Fruit fly (Drosophila melanogaster) whole organism, prepupa: Measurements from ENCODE around the gene LUBEL.
A peak's percentile ranks its signal among the peaks of the same experiment; 100 is the strongest.

Experiments
- Blimp-1 ChIP-seq: fragments of 200-800 bp; sonication (Bioruptor generic); optimal IDR thresholded peaks from 3 replicates; lab custom pipeline; 2017; ENCODE audit warnings: missing biosample characterization, missing genetic modification characterization, mild to moderate bottlenecking, moderate library complexity, missing genetic modification reagents
- CG10631 ChIP-seq: fragments of 200-800 bp; sonication (Bioruptor generic); optimal IDR thresholded peaks from 2 replicates; lab custom pipeline; 2016; ENCODE audit warnings: missing biosample characterization, missing genetic modification characterization
- CG10669 ChIP-seq: fragments of 200-800 bp; sonication (Bioruptor generic); optimal IDR thresholded peaks from 3 replicates; lab custom pipeline; 2018; ENCODE audit warnings: missing biosample characterization, mild to moderate bottlenecking, missing genetic modification characterization, moderate library complexity
- CG11762 ChIP-seq: fragments of 200-800 bp; sonication (Bioruptor generic); optimal IDR thresholded peaks from 3 replicates; lab custom pipeline; 2016; ENCODE audit warnings: missing biosample characterization, missing genetic modification characterization; ENCODE audit not compliant: insufficient read depth
- CG15336 ChIP-seq: fragments of 200-800 bp; sonication (Bioruptor generic); IDR thresholded peaks from 2 replicates; pipeline ENCODE4 v1.3.6; 2022; ENCODE audit warnings: missing biosample characterization, missing genetic modification characterization
- CG1621 ChIP-seq: fragments of 200-800 bp; sonication (Bioruptor generic); optimal IDR thresholded peaks from 3 replicates; lab custom pipeline; 2018; ENCODE audit warnings: missing biosample characterization, mild to moderate bottlenecking, missing genetic modification characterization
- CG31627 ChIP-seq: fragments of 200-800 bp; sonication (Bioruptor generic); optimal IDR thresholded peaks from 3 replicates; lab custom pipeline; 2016; ENCODE audit warnings: missing biosample characterization, missing genetic modification characterization
- CG32006 ChIP-seq: fragments of 200-800 bp; sonication (Bioruptor generic); optimal IDR thresholded peaks from 3 replicates; lab custom pipeline; 2017; ENCODE audit warnings: missing biosample characterization, mild to moderate bottlenecking, missing genetic modification characterization
- CG34406 ChIP-seq: fragments of 200-800 bp; sonication (Bioruptor generic); optimal IDR thresholded peaks from 3 replicates; lab custom pipeline; 2016; ENCODE audit warnings: missing biosample characterization, missing genetic modification characterization
- CG3919 ChIP-seq: fragments of 200-800 bp; sonication (Bioruptor generic); optimal IDR thresholded peaks from 3 replicates; lab custom pipeline; 2016; ENCODE audit warnings: missing biosample characterization, missing genetic modification characterization
- CG6163 ChIP-seq: fragments of 200-800 bp; sonication (Bioruptor generic); IDR thresholded peaks from 3 replicates; pipeline ENCODE4 v1.3.6; 2022; ENCODE audit warnings: missing biosample characterization, missing genetic modification characterization
- CG6276 ChIP-seq: fragments of 200-800 bp; sonication (Bioruptor generic); optimal IDR thresholded peaks from 2 replicates; lab custom pipeline; 2017; ENCODE audit warnings: missing biosample characterization, mild to moderate bottlenecking, missing genetic modification characterization
- CG6792 ChIP-seq: fragments of 200-800 bp; sonication (Bioruptor generic); optimal IDR thresholded peaks from 3 replicates; lab custom pipeline; 2016; ENCODE audit warnings: missing biosample characterization, missing genetic modification characterization
- CG6808 ChIP-seq: fragments of 200-800 bp; sonication (Bioruptor generic); optimal IDR thresholded peaks from 3 replicates; lab custom pipeline; 2017; ENCODE audit warnings: missing biosample characterization, missing genetic modification characterization, mild to moderate bottlenecking, moderate library complexity, missing genetic modification reagents
- CG6854 ChIP-seq: fragments of 200-800 bp; sonication (Bioruptor generic); optimal IDR thresholded peaks from 2 replicates; lab custom pipeline; 2017; ENCODE audit warnings: missing biosample characterization, mild to moderate bottlenecking, missing genetic modification characterization
- CG7368 ChIP-seq: fragments of 200-800 bp; sonication (Bioruptor generic); optimal IDR thresholded peaks from 3 replicates; lab custom pipeline; 2016; ENCODE audit warnings: missing biosample characterization, missing genetic modification characterization
- CG8119 ChIP-seq: fragments of 200-800 bp; sonication (Bioruptor generic); IDR thresholded peaks from 3 replicates; pipeline ENCODE4 v1.3.6; 2022; ENCODE audit warnings: missing biosample characterization, missing genetic modification characterization
- CG8319 ChIP-seq: fragments of 200-800 bp; sonication (Bioruptor generic); optimal IDR thresholded peaks from 3 replicates; lab custom pipeline; 2016; ENCODE audit warnings: missing biosample characterization, missing genetic modification characterization
- CG8632 ChIP-seq: fragments of 200-800 bp; sonication (Bioruptor generic); optimal IDR thresholded peaks from 3 replicates; lab custom pipeline; 2016; ENCODE audit warnings: missing biosample characterization, missing genetic modification characterization
- Eip93F ChIP-seq: fragments of 200-800 bp; sonication (Bioruptor generic); optimal IDR thresholded peaks from 2 replicates; lab custom pipeline; 2016; ENCODE audit warnings: missing biosample characterization, mild to moderate bottlenecking, missing genetic modification characterization
- Met ChIP-seq: fragments of 200-800 bp; sonication (Bioruptor generic); optimal IDR thresholded peaks from 3 replicates; lab custom pipeline; 2016; ENCODE audit warnings: missing biosample characterization, missing genetic modification characterization
- Smox ChIP-seq: fragments of 200-800 bp; sonication (Bioruptor generic); optimal IDR thresholded peaks from 3 replicates; lab custom pipeline; 2016; ENCODE audit warnings: missing biosample characterization, missing genetic modification characterization
- Sox102F ChIP-seq: fragments of 200-800 bp; sonication (Bioruptor generic); optimal IDR thresholded peaks from 2 replicates; lab custom pipeline; 2016; ENCODE audit warnings: missing biosample characterization, mild to moderate bottlenecking, missing genetic modification characterization
- Sox14 ChIP-seq: fragments of 200-800 bp; sonication (Bioruptor generic); optimal IDR thresholded peaks from 3 replicates; lab custom pipeline; 2016; ENCODE audit warnings: missing biosample characterization, missing genetic modification characterization
- Sox15 ChIP-seq: fragments of 200-800 bp; sonication (Bioruptor generic); optimal IDR thresholded peaks from 3 replicates; lab custom pipeline; 2016; ENCODE audit warnings: missing biosample characterization, missing genetic modification characterization
- achi ChIP-seq: fragments of 200-800 bp; sonication (Bioruptor generic); optimal IDR thresholded peaks from 3 replicates; lab custom pipeline; 2016; ENCODE audit warnings: missing biosample characterization, missing genetic modification characterization
- acj6 ChIP-seq: fragments of 200-800 bp; sonication (Bioruptor generic); optimal IDR thresholded peaks from 3 replicates; lab custom pipeline; 2016; ENCODE audit warnings: missing biosample characterization, missing genetic modification characterization
- cyc ChIP-seq: fragments of 200-800 bp; sonication (Bioruptor generic); optimal IDR thresholded peaks from 3 replicates; lab custom pipeline; 2016; ENCODE audit warnings: missing biosample characterization, missing genetic modification characterization
- dac ChIP-seq: fragments of 200-800 bp; sonication (Bioruptor generic); optimal IDR thresholded peaks from 2 replicates; lab custom pipeline; 2017; ENCODE audit warnings: missing biosample characterization, mild to moderate bottlenecking, missing genetic modification characterization
- eg ChIP-seq: fragments of 200-800 bp; sonication (Bioruptor generic); IDR thresholded peaks from 3 replicates; pipeline ENCODE4 v1.3.6; 2022; ENCODE audit warnings: missing biosample characterization, missing genetic modification characterization
- fd59A ChIP-seq: fragments of 200-800 bp; sonication (Bioruptor generic); optimal IDR thresholded peaks from 2 replicates; lab custom pipeline; 2017; ENCODE audit warnings: missing biosample characterization, mild to moderate bottlenecking, missing genetic modification characterization, missing genetic modification reagents
- fd85E ChIP-seq: fragments of 200-800 bp; sonication (Bioruptor generic); optimal IDR thresholded peaks from 3 replicates; lab custom pipeline; 2016; ENCODE audit warnings: missing biosample characterization, missing genetic modification characterization
- net ChIP-seq: fragments of 200-800 bp; sonication (Bioruptor generic); optimal IDR thresholded peaks from 3 replicates; lab custom pipeline; 2016; ENCODE audit warnings: missing biosample characterization, missing genetic modification characterization
- spab ChIP-seq: fragments of 200-800 bp; sonication (Bioruptor generic); optimal IDR thresholded peaks from 2 replicates; lab custom pipeline; 2017; ENCODE audit warnings: missing biosample characterization, mild to moderate bottlenecking, missing genetic modification characterization, missing genetic modification reagents
- ss ChIP-seq, 2 experiments: fragments of 200-800 bp; sonication (Bioruptor generic); optimal IDR thresholded peaks; 2 replicates in 1 of 2; 3 replicates in 1 of 2; lab custom pipeline; 2017 to 2018; ENCODE audit warnings: mild to moderate bottlenecking in 2 of 2, missing biosample characterization in 2 of 2, missing genetic modification characterization in 2 of 2, moderate library complexity in 1 of 2
- svp ChIP-seq: fragments of 200-800 bp; sonication (Bioruptor generic); peaks from one replicate; lab custom pipeline; 2016; ENCODE audit warnings: missing biosample characterization, missing genetic modification characterization
- topi ChIP-seq: fragments of 200-800 bp; sonication (Bioruptor generic); optimal IDR thresholded peaks from 3 replicates; lab custom pipeline; 2016; ENCODE audit warnings: missing biosample characterization, missing genetic modification characterization

Gene LUBEL

dm6 chr2L:6772655-6773054 lies at the start of gene LUBEL:
TSS of gene LUBEL (minus strand) at chr2L:6772755.
- TF ChIP-seq CG32006 (no peak), fd85E (GFP tag; lab: Kevin White, UChicago) (no peak), eg (no peak), Sox102F (GFP tag; lab: Kevin White, UChicago) (no peak), acj6 (GFP tag; lab: Kevin White, UChicago) (no peak), CG6808 (GFP tag; lab: Kevin White, UChicago) (no peak), CG6163 (GFP tag; lab: Robert Waterston, UW) (no peak), CG10631 (no peak), CG6276 (GFP tag; lab: Kevin White, UChicago) (no peak), CG11762 (GFP tag; lab: Kevin White, UChicago) (no peak), CG6854 (GFP tag; lab: Kevin White, UChicago) (no peak), CG6792 (GFP tag; lab: Kevin White, UChicago) (no peak), Sox14 (no peak), fd59A (no peak), ss (GFP tag; optimal IDR thresholded peaks at IDR 0.05; lab: Kevin White, UChicago) (no peak), CG1621 (no peak), CG34406 (no peak), Met (GFP tag; lab: Kevin White, UChicago) (no peak), CG8632 (GFP tag; lab: Kevin White, UChicago) (no peak), svp (no peak)

DNA sequence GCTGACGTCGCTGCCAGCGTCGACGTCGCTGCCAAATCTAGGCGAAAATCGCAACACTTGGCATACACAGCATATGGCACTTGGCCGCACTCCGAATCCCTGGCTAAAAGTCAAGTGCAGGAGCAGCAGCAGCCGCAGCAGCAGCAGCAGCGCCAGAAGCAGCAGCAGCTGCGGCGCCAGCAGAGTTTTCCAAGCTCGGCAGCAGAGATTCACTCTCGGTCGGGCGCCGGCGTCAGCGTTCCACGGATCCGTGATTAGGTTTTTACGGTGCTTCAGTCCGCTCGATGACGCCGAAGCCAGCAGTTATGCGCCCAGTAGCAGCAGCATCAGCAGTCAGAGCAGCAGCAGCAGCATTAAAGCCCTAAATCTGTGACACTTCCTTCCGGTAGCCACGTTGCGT lies 49.5 kb upstream of the LUBEL start:
- TF ChIP-seq CG8632 (GFP tag; lab: Kevin White, UChicago): no peak
- TF ChIP-seq Eip93F (GFP tag; lab: Kevin White, UChicago): no peak
- no peak for TF ChIP-seq Blimp-1
- TF ChIP-seq Sox15 (GFP tag; lab: Kevin White, UChicago): no peak
- TF ChIP-seq CG6808 (GFP tag; lab: Kevin White, UChicago): no peak
- TF ChIP-seq CG31627 (GFP tag; lab: Kevin White, UChicago): no peak
- no peak for TF ChIP-seq topi (GFP tag; lab: Kevin White, UChicago)
- no peak for TF ChIP-seq CG11762 (GFP tag; lab: Kevin White, UChicago)
- TF ChIP-seq Smox (GFP tag; lab: Kevin White, UChicago): no peak
- TF ChIP-seq CG6163 (GFP tag; lab: Robert Waterston, UW): no peak
- no peak for TF ChIP-seq net (GFP tag; lab: Kevin White, UChicago)
- TF ChIP-seq fd59A: no peak
- no peak for TF ChIP-seq CG8119 (GFP tag; lab: Robert Waterston, UW)

dm6 chr2L:6821631-6822030 lies 49.1 kb upstream of the LUBEL start, which contains the start of gene sens-2:
TSS of gene sens-2 (plus strand) at chr2L:6821934.
- TF ChIP-seq CG3919 (GFP tag; lab: Kevin White, UChicago) (no peak), achi (no peak), fd85E (GFP tag; lab: Kevin White, UChicago) (no peak), CG8319 (no peak), CG6808 (GFP tag; lab: Kevin White, UChicago) (no peak), CG6163 (GFP tag; lab: Robert Waterston, UW) (peak; percentile 37; the same call in 2 of the 3 replicates), CG7368 (GFP tag; lab: Kevin White, UChicago) (peak; percentile 1), CG10669 (GFP tag; lab: Kevin White, UChicago) (no peak), CG34406 (peak; percentile 20)

DNA sequence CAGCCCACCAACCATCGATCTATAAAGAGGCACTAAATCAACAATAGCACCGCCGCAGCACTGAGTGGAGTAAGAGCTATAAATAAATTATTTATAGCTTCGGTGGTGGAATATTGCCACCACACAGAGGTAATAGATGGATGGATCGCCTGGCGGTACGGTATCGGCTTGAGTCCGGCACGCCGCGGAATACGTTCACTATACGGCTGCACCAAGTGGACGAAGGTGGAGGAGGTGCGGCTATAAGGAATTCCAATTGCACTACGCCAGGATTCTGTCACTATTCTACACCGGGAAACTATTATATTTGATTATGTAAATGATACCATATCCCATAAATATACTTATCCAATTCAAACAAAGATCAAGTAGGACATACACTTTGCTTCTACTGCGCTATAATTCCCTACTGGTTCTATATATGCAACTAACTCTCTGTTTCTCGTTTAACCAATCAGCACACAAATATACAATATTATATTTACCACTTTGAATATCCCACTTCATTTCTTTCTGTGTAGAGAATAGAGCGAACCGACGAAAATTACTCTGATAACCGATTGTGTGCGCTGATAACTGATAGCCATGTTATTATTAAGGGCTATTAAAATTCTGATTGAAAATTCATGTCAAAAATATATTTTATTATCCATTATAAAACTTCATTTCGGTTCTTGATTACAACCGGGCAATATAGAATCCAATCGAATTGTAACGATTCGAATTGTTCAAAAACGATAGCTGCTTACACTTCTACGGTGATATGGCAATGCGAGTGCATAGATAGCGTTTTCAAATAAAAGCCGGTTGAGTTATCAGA lies 46.9 kb upstream of the LUBEL start:
- TF ChIP-seq dac (GFP tag; lab: Kevin White, UChicago) (no peak), spab (GFP tag; lab: Kevin White, UChicago) (no peak), CG3919 (GFP tag; lab: Kevin White, UChicago) (no peak), CG6276 (GFP tag; lab: Kevin White, UChicago) (no peak), cyc (no peak), Sox102F (GFP tag; lab: Kevin White, UChicago) (no peak), fd85E (GFP tag; lab: Kevin White, UChicago) (no peak), CG7368 (GFP tag; lab: Kevin White, UChicago) (no peak), Smox (GFP tag; lab: Kevin White, UChicago) (no peak), CG15336 (GFP tag; lab: Robert Waterston, UW) (no peak), CG10631 (no peak)
